Worm (Caenorhabditis elegans) whole organism, young adult: ENCODE results near the gene usp-46.

Experiments
- B0336.3 ChIP-seq: fragments of 200-800 bp; sonication (Bioruptor generic); IDR thresholded peaks from 2 replicates; pipeline ENCODE4 v1.3.6; 2022; ENCODE audit warnings: missing genetic modification characterization, missing compliant biosample characterization
- C06A6.2 ChIP-seq: fragments of 200-800 bp; sonication (Bioruptor generic); conservative IDR thresholded peaks from 2 replicates; pipeline ENCODE4 v1.3.6; 2022; ENCODE audit warnings: missing genetic modification characterization, missing compliant biosample characterization
- D2030.7 ChIP-seq: fragments of 200-800 bp; sonication (Bioruptor generic); IDR thresholded peaks from 2 replicates; pipeline ENCODE4 v1.3.6; 2022; ENCODE audit warnings: missing genetic modification reagents, missing genetic modification characterization, missing compliant biosample characterization
- F33H1.4 ChIP-seq: fragments of 200-800 bp; sonication (Bioruptor generic); IDR thresholded peaks from 2 replicates; pipeline ENCODE4 v1.3.6; 2022; ENCODE audit warnings: missing genetic modification reagents, missing genetic modification characterization, missing compliant biosample characterization
- F39B2.1 ChIP-seq: fragments of 200-800 bp; sonication (Bioruptor generic); IDR thresholded peaks from 2 replicates; pipeline ENCODE4 v1.3.6; 2022; ENCODE audit warnings: missing genetic modification reagents, missing genetic modification characterization, missing compliant biosample characterization
- F49E8.2 ChIP-seq: sonication (generic microtip); optimal IDR thresholded peaks from 3 replicates; lab custom pipeline; 2017; ENCODE audit warnings: missing genetic modification characterization, mild to moderate bottlenecking, missing compliant biosample characterization, antibody characterized with exemption, moderate library complexity; ENCODE audit not compliant: insufficient read depth
- Y95B8A.8 ChIP-seq: fragments of 200-800 bp; sonication (Bioruptor generic); IDR thresholded peaks from 2 replicates; pipeline ENCODE4 v1.3.6; 2022; ENCODE audit warnings: missing genetic modification reagents, missing genetic modification characterization, missing compliant biosample characterization
- ZK185.1 ChIP-seq: sonication (generic microtip); optimal IDR thresholded peaks from 2 replicates; lab custom pipeline; 2016; ENCODE audit warnings: mild to moderate bottlenecking, missing genetic modification characterization, missing compliant biosample characterization; ENCODE audit not compliant: poor library complexity, severe bottlenecking
- ama-1 ChIP-seq, 3 experiments: fragments of 150-350 bp in 1 of 3; sonication (generic microtip) in 2 of 3; optimal IDR thresholded peaks; 2 replicates each; lab custom pipeline; 2014 to 2018; ENCODE audit warnings: missing biosample characterization in 2 of 3, missing genetic modification characterization in 2 of 3, missing genetic modification reagents in 2 of 3
- athp-1 ChIP-seq: sonication (generic microtip); optimal IDR thresholded peaks from 2 replicates; lab custom pipeline; 2017; ENCODE audit warnings: mild to moderate bottlenecking, missing genetic modification characterization, missing compliant biosample characterization
- attf-5 ChIP-seq: fragments of 200-800 bp; sonication (Bioruptor generic); optimal IDR thresholded peaks from 2 replicates; lab custom pipeline; 2018; ENCODE audit warnings: mild to moderate bottlenecking, missing genetic modification characterization, missing compliant biosample characterization
- bed-2 ChIP-seq: fragments of 200-800 bp; sonication (Bioruptor generic); IDR thresholded peaks from 2 replicates; pipeline ENCODE4 v1.3.6; 2022; ENCODE audit warnings: missing genetic modification reagents, missing genetic modification characterization, missing compliant biosample characterization
- ccch-3 ChIP-seq: fragments of 200-800 bp; sonication (Bioruptor generic); optimal IDR thresholded peaks from 2 replicates; lab custom pipeline; 2018; ENCODE audit warnings: mild to moderate bottlenecking, missing genetic modification characterization, missing compliant biosample characterization
- cebp-1 ChIP-seq, 2 experiments: fragments of 200-800 bp in 1 of 2; sonication (Bioruptor generic) in 1 of 2; sonication (generic microtip) in 1 of 2; IDR thresholded peaks in 1 of 2; optimal IDR thresholded peaks in 1 of 2; 2 replicates each; pipeline versions ENCODE4 v1.3.6 to Lab custom; 2017 to 2022; ENCODE audit warnings: missing compliant biosample characterization in 2 of 2, missing genetic modification characterization in 2 of 2, mild to moderate bottlenecking in 1 of 2, missing genetic modification reagents in 1 of 2, moderate library complexity in 1 of 2
- cebp-2 ChIP-seq: fragments of 200-800 bp; sonication (Bioruptor generic); IDR thresholded peaks from 2 replicates; pipeline ENCODE4 v1.3.6; 2022; ENCODE audit warnings: missing genetic modification characterization, missing compliant biosample characterization
- dpff-1 ChIP-seq: sonication (generic microtip); optimal IDR thresholded peaks from 2 replicates; lab custom pipeline; 2017; ENCODE audit warnings: mild to moderate bottlenecking, missing genetic modification characterization, missing compliant biosample characterization
- ets-4 ChIP-seq: fragments of 200-800 bp; sonication (Bioruptor generic); optimal IDR thresholded peaks from 2 replicates; lab custom pipeline; 2018; ENCODE audit warnings: mild to moderate bottlenecking, missing genetic modification characterization, missing compliant biosample characterization
- gei-17 ChIP-seq: fragments of 200-800 bp; sonication (Bioruptor generic); optimal IDR thresholded peaks from 2 replicates; lab custom pipeline; 2018; ENCODE audit warnings: mild to moderate bottlenecking, missing genetic modification characterization, missing compliant biosample characterization
- him-1 ChIP-seq: sonication (generic microtip); optimal IDR thresholded peaks from 2 replicates; lab custom pipeline; 2016; ENCODE audit warnings: missing genotype, missing genetic modification reagents, missing genetic modification characterization, missing compliant biosample characterization
- hlh-12 ChIP-seq: sonication (generic microtip); optimal IDR thresholded peaks from 2 replicates; lab custom pipeline; 2016; ENCODE audit warnings: missing genetic modification characterization, missing compliant biosample characterization
- hrde-1 ChIP-seq: sonication (generic microtip); optimal IDR thresholded peaks from 2 replicates; lab custom pipeline; 2016; ENCODE audit warnings: missing genetic modification characterization, mild to moderate bottlenecking, missing compliant biosample characterization, moderate library complexity, missing genotype, missing genetic modification reagents, borderline replicate concordance
- hsf-1 ChIP-seq: fragments of 200-800 bp; sonication (Bioruptor generic); IDR thresholded peaks from 2 replicates; pipeline ENCODE4 v1.3.6; 2022; ENCODE audit warnings: missing genetic modification reagents, missing genetic modification characterization, missing compliant biosample characterization
- lin-54 ChIP-seq: fragments of 200-800 bp; sonication (Bioruptor generic); optimal IDR thresholded peaks from 2 replicates; lab custom pipeline; 2018; ENCODE audit warnings: mild to moderate bottlenecking, missing genetic modification characterization, missing compliant biosample characterization
- lsl-1 ChIP-seq: fragments of 200-800 bp; sonication (Bioruptor generic); optimal IDR thresholded peaks from 2 replicates; lab custom pipeline; 2018; ENCODE audit warnings: mild to moderate bottlenecking, missing genetic modification characterization, moderate library complexity, missing compliant biosample characterization
- lsy-27 ChIP-seq: sonication (generic microtip); optimal IDR thresholded peaks from 2 replicates; lab custom pipeline; 2017; ENCODE audit warnings: missing genetic modification characterization, mild to moderate bottlenecking, missing compliant biosample characterization, antibody characterized with exemption, missing genotype, borderline replicate concordance; ENCODE audit not compliant: insufficient read depth
- madf-6 ChIP-seq: fragments of 200-800 bp; sonication (Bioruptor generic); IDR thresholded peaks from 2 replicates; pipeline ENCODE4 v1.3.6; 2022; ENCODE audit warnings: missing genetic modification reagents, missing genetic modification characterization, missing compliant biosample characterization
- mcd-1 ChIP-seq: fragments of 200-800 bp; sonication (Bioruptor generic); IDR thresholded peaks from 2 replicates; pipeline ENCODE4 v1.3.6; 2022; ENCODE audit warnings: missing genetic modification reagents, missing genetic modification characterization, missing compliant biosample characterization
- snpc-1.1 ChIP-seq: sonication (generic microtip); optimal IDR thresholded peaks from 2 replicates; lab custom pipeline; 2017; ENCODE audit warnings: missing genetic modification characterization, mild to moderate bottlenecking, missing compliant biosample characterization, antibody characterized with exemption, moderate library complexity, missing genotype, missing genetic modification reagents; ENCODE audit not compliant: insufficient read depth
- snpc-3.4 ChIP-seq: sonication (generic microtip); optimal IDR thresholded peaks from 2 replicates; lab custom pipeline; 2017; ENCODE audit warnings: missing genetic modification characterization, mild to moderate bottlenecking, missing compliant biosample characterization, antibody characterized with exemption, moderate library complexity, missing genotype, missing genetic modification reagents
- tlf-1 ChIP-seq: fragments of 200-800 bp; sonication (Bioruptor generic); optimal IDR thresholded peaks from 2 replicates; lab custom pipeline; 2018; ENCODE audit warnings: mild to moderate bottlenecking, missing genetic modification characterization, missing compliant biosample characterization
- unc-130 ChIP-seq: sonication (generic microtip); optimal IDR thresholded peaks from 2 replicates; lab custom pipeline; 2016; ENCODE audit warnings: missing genetic modification reagents, missing genetic modification characterization, missing compliant biosample characterization
- zim-3 ChIP-seq: sonication (generic microtip); optimal IDR thresholded peaks from 2 replicates; lab custom pipeline; 2017; ENCODE audit warnings: mild to moderate bottlenecking, missing genetic modification characterization, moderate library complexity, missing compliant biosample characterization
- ztf-25 ChIP-seq: fragments of 200-800 bp; sonication (Bioruptor generic); IDR thresholded peaks from 2 replicates; pipeline ENCODE4 v1.3.6; 2022; ENCODE audit warnings: missing genetic modification reagents, missing genetic modification characterization, missing compliant biosample characterization
- ztf-3 ChIP-seq: fragments of 200-800 bp; sonication (Bioruptor generic); optimal IDR thresholded peaks from 2 replicates; lab custom pipeline; 2018; ENCODE audit warnings: mild to moderate bottlenecking, missing genetic modification characterization, missing compliant biosample characterization
- ztf-6 ChIP-seq: fragments of 200-800 bp; sonication (Bioruptor generic); IDR thresholded peaks from 2 replicates; pipeline ENCODE4 v1.3.6; 2022; ENCODE audit warnings: missing genetic modification reagents, missing genetic modification characterization, missing compliant biosample characterization

usp-46 gene

ce11 chrIII:9793592-9794417, 17.4 kb downstream of the usp-46 start, which contains the start of the genes R10E11.9 and mcm-6 (continued):
- TF ChIP-seq snpc-1.1 (no peak), D2030.7 (peak; percentile 55), tlf-1 (GFP tag; lab: Kevin White, UChicago) (peak; percentile 3), snpc-3.4 (tag; lab: Kevin White, UChicago) (peak; percentile 66), attf-5 (GFP tag; lab: Kevin White, UChicago) (peak; percentile 0), unc-130 (peak; percentile 37), lin-54 (GFP tag; lab: Kevin White, UChicago) (peak; percentile 80), F33H1.4 (GFP tag; lab: Robert Waterston, UW) (peak; percentile 86), mcd-1 (GFP tag; lab: Robert Waterston, UW) (peak; percentile 13; the same call in 1 of the 2 replicates), B0336.3 (0 out of 2 replicates have a peak, but pooled peaks have one; percentile 15), lsl-1 (GFP tag; lab: Kevin White, UChicago) (peak; percentile 92), Y95B8A.8 (GFP tag; lab: Robert Waterston, UW) (no peak), F49E8.2 (tag; lab: Kevin White, UChicago) (no peak), madf-6 (GFP tag; lab: Robert Waterston, UW) (peak; percentile 94), him-1 (tag; lab: Kevin White, UChicago) (peak; percentile 52)

DNA sequence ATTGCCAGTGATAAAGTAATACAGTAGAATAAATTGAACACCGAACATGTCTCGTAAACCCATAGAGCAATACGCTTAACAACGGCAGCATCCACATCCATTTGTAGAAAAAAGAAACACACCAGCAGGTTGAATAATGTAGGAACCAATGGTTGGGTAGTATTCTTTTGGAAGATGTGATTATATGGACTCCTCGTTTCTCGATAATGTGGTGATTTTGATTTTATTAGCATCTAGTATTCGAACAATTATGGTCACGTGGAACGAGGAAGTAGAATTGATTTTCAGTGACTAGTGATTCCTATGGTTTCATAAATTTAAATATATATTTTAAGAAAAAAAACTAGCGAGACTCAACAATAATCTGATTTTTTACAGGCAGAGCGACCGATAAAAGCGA, 20.0 kb downstream of the usp-46 start, which contains the start of gene srxa-10:
TSS of gene srxa-10 (minus strand) at position 101 of the 400 bp plus-strand sequence.
- no peak for TF ChIP-seq him-1 (tag; lab: Kevin White, UChicago)
- no peak for TF ChIP-seq ztf-25
- no peak for TF ChIP-seq bed-2 (GFP tag; lab: Robert Waterston, UW)
- no peak for TF ChIP-seq C06A6.2 (GFP tag; lab: Robert Waterston, UW)
- TF ChIP-seq ets-4 (GFP tag; lab: Kevin White, UChicago), result no peak
- no peak for TF ChIP-seq unc-130
- TF ChIP-seq dpff-1 (tag; lab: Kevin White, UChicago), result no peak
- TF ChIP-seq D2030.7, result no peak

- peak; percentile 16 for TF ChIP-seq hrde-1 (tag; lab: Kevin White, UChicago)
- TF ChIP-seq madf-6 (GFP tag; lab: Robert Waterston, UW), result peak; percentile 44; the same call in 1 of the 2 replicates
- peak; percentile 49 for TF ChIP-seq lsl-1 (GFP tag; lab: Kevin White, UChicago)
- TF ChIP-seq snpc-3.4 (tag; lab: Kevin White, UChicago), result peak; percentile 24
- TF ChIP-seq ZK185.1 (tag; lab: Kevin White, UChicago), result no peak
- TF ChIP-seq lin-54 (GFP tag; lab: Kevin White, UChicago), result peak; percentile 26
- 0 out of 2 replicates have a peak, but pooled peaks have one; percentile 8 for TF ChIP-seq D2030.7
- no peak for TF ChIP-seq zim-3 (tag; lab: Kevin White, UChicago)
- peak; percentile 3 for TF ChIP-seq F49E8.2 (tag; lab: Kevin White, UChicago)
- TF ChIP-seq ztf-6 (GFP tag; lab: Robert Waterston, UW), result no peak
- TF ChIP-seq hsf-1 (GFP tag; lab: Robert Waterston, UW), result peak; percentile 27; the same call in 1 of the 2 replicates
- TF ChIP-seq ccch-3 (GFP tag; lab: Kevin White, UChicago), result no peak
- no peak for TF ChIP-seq ama-1 (optimal IDR thresholded peaks at IDR 0.05; lab: Kevin White, UChicago)
- peak in 1 of 2 experiments; percentile 0 for TF ChIP-seq ama-1 (GFP tag; optimal IDR thresholded peaks at IDR 0.05; lab: Kevin White, UChicago)
- TF ChIP-seq, all 124 proteins: peak for 9
Measured at ce11 chrIII:9798478-9799157, 22.2 kb downstream of the usp-46 start, which contains the start of gene ZK632.2. Gene ZK632.2, plus strand, starts transcription at chrIII:9799107.

DNA sequence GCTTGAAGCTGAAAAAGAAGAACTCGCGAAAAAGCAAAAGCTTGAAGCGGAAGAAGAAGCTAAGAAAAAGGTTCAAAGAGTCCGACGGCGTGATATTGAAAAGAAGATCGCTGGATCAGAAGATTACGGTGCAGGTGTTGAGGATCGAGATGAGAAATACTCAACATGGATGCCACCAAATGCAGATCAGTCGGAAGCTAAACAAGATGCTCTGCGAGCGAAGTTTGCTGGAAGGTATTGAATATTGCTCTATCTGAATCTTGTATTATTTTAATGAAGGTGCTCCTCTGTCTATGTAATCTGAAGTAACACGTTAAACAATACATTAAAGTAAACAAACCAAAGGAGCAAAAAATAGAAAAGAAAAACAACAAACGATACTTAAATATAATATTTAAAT, 25.6 kb downstream of the usp-46 start:
- peak; percentile 73 for TF ChIP-seq him-1 (tag; lab: Kevin White, UChicago)
- no peak for TF ChIP-seq ztf-3 (GFP tag; lab: Kevin White, UChicago)
- TF ChIP-seq lin-54 (GFP tag; lab: Kevin White, UChicago), result no peak
- TF ChIP-seq Y95B8A.8 (GFP tag; lab: Robert Waterston, UW), result 0 out of 2 replicates have a peak, but pooled peaks have one; percentile 67
- no peak for TF ChIP-seq cebp-2 (GFP tag; lab: Robert Waterston, UW)
- TF ChIP-seq F49E8.2 (tag; lab: Kevin White, UChicago), result peak; percentile 9
- no peak for TF ChIP-seq mcd-1 (GFP tag; lab: Robert Waterston, UW)
- TF ChIP-seq lsy-27, result no peak
- no peak for TF ChIP-seq F39B2.1 (GFP tag; lab: Robert Waterston, UW)
- TF ChIP-seq bed-2 (GFP tag; lab: Robert Waterston, UW), result no peak
- TF ChIP-seq athp-1 (tag; lab: Kevin White, UChicago), result peak; percentile 4
- peak; percentile 2 for TF ChIP-seq hrde-1 (tag; lab: Kevin White, UChicago)
- TF ChIP-seq hsf-1 (GFP tag; lab: Robert Waterston, UW), result peak; percentile 53; the same call in 1 of the 2 replicates
- TF ChIP-seq cebp-1 (GFP tag; IDR thresholded peaks at IDR 0.05; lab: Robert Waterston, UW), result no peak
- TF ChIP-seq cebp-1 (tag; optimal IDR thresholded peaks at IDR 0.05; lab: Kevin White, UChicago), result no peak
- no peak for TF ChIP-seq hlh-12 (tag; lab: Kevin White, UChicago)
- TF ChIP-seq gei-17 (GFP tag; lab: Kevin White, UChicago), result no peak
